Fruit fly (Drosophila melanogaster) whole organism, embryonic: Measurements from ENCODE around the gene Grip91.

Source experiments
- Bteb2 ChIP-seq: fragments of 200-800 bp; sonication (Bioruptor generic); optimal IDR thresholded peaks from 2 replicates; lab custom pipeline; 2016; ENCODE audit warnings: missing biosample characterization, missing genetic modification characterization
- CG10267 ChIP-seq: fragments of 200-800 bp; sonication (Bioruptor generic); optimal IDR thresholded peaks from 2 replicates; lab custom pipeline; 2018; ENCODE audit warnings: missing biosample characterization, mild to moderate bottlenecking, missing genetic modification characterization, moderate library complexity
- CG10366 ChIP-seq: fragments of 200-800 bp; sonication (Bioruptor generic); IDR thresholded peaks from 2 replicates; pipeline ENCODE4 v1.3.6; 2022; ENCODE audit warnings: missing biosample characterization, missing genetic modification characterization
- CG11560 ChIP-seq: fragments of 200-800 bp; sonication (Bioruptor generic); IDR thresholded peaks from 3 replicates; pipeline ENCODE4 v1.3.6; 2022; ENCODE audit warnings: missing biosample characterization, missing genetic modification characterization
- CG11696 ChIP-seq: fragments of 200-800 bp; sonication (Bioruptor generic); IDR thresholded peaks from 2 replicates; pipeline ENCODE4 v1.3.6; 2022; ENCODE audit warnings: missing biosample characterization, missing genetic modification characterization
- CG15073 ChIP-seq: fragments of 200-800 bp; sonication (Bioruptor generic); optimal IDR thresholded peaks from 2 replicates; lab custom pipeline; 2016; ENCODE audit warnings: missing biosample characterization, missing genetic modification characterization
- CG15269 ChIP-seq: fragments of 200-800 bp; sonication (Bioruptor generic); optimal IDR thresholded peaks from 2 replicates; lab custom pipeline; 2018; ENCODE audit warnings: missing biosample characterization, mild to moderate bottlenecking, missing genetic modification characterization, moderate library complexity
- CG15514 ChIP-seq: fragments of 200-800 bp; sonication (Bioruptor generic); optimal IDR thresholded peaks from 3 replicates; lab custom pipeline; 2017; ENCODE audit warnings: missing biosample characterization, missing genetic modification characterization, mild to moderate bottlenecking, moderate library complexity, missing genetic modification reagents
- CG16779 ChIP-seq: fragments of 200-800 bp; sonication (Bioruptor generic); IDR thresholded peaks from 2 replicates; pipeline ENCODE4 v1.3.6; 2022; ENCODE audit warnings: missing biosample characterization, missing genetic modification characterization
- CG17802 ChIP-seq: fragments of 200-800 bp; sonication (Bioruptor generic); optimal IDR thresholded peaks from 2 replicates; lab custom pipeline; 2018; ENCODE audit warnings: missing biosample characterization, mild to moderate bottlenecking, missing genetic modification characterization, moderate library complexity
- CG2889 ChIP-seq: fragments of 200-800 bp; sonication (Bioruptor generic); IDR thresholded peaks from 3 replicates; pipeline ENCODE4 v1.3.6; 2022; ENCODE audit warnings: missing biosample characterization, missing genetic modification characterization
- CG33213 ChIP-seq: fragments of 200-800 bp; sonication (Bioruptor generic); optimal IDR thresholded peaks from 3 replicates; lab custom pipeline; 2016; ENCODE audit warnings: missing biosample characterization, missing genetic modification characterization
- CG34422 ChIP-seq: fragments of 200-800 bp; sonication (Bioruptor generic); IDR thresholded peaks from 3 replicates; pipeline ENCODE4 v1.3.6; 2022; ENCODE audit warnings: missing biosample characterization, missing genetic modification characterization
- CG3726 ChIP-seq: fragments of 200-800 bp; sonication (Bioruptor generic); IDR thresholded peaks from 3 replicates; pipeline ENCODE4, ENCODE4 v1.3.6; 2022; ENCODE audit warnings: missing biosample characterization, missing genetic modification characterization
- CG42726 ChIP-seq: fragments of 200-800 bp; sonication (Bioruptor generic); IDR thresholded peaks from 2 replicates; pipeline ENCODE4 v1.3.6; 2022; ENCODE audit warnings: missing biosample characterization, missing genetic modification characterization; ENCODE audit not compliant: partially characterized antibody
- CG6654 ChIP-seq: fragments of 200-800 bp; sonication (Bioruptor generic); optimal IDR thresholded peaks from 2 replicates; lab custom pipeline; 2017; ENCODE audit warnings: missing biosample characterization, mild to moderate bottlenecking, missing genetic modification characterization
- CG6765 ChIP-seq: fragments of 200-800 bp; sonication (Bioruptor generic); optimal IDR thresholded peaks from 3 replicates; lab custom pipeline; 2017; ENCODE audit warnings: missing biosample characterization, mild to moderate bottlenecking, missing genetic modification characterization
- CG8089 ChIP-seq: fragments of 200-800 bp; sonication (Bioruptor generic); optimal IDR thresholded peaks from 3 replicates; lab custom pipeline; 2016; ENCODE audit warnings: missing biosample characterization, missing genetic modification characterization
- Chrac-16 ChIP-seq: fragments of 200-800 bp; sonication (Bioruptor generic); optimal IDR thresholded peaks from 3 replicates; lab custom pipeline; 2016; ENCODE audit warnings: missing biosample characterization, missing genetic modification characterization
- Doc3 ChIP-seq: fragments of 200-800 bp; sonication (Bioruptor generic); IDR thresholded peaks from 3 replicates; pipeline ENCODE4 v1.3.6; 2022; ENCODE audit warnings: missing biosample characterization, missing genetic modification characterization; ENCODE audit not compliant: partially characterized antibody
- H15 ChIP-seq: fragments of 200-800 bp; sonication (Bioruptor generic); IDR thresholded peaks from 3 replicates; pipeline ENCODE4 v1.3.6; 2022; ENCODE audit warnings: missing biosample characterization, missing genetic modification characterization
- HLH3B ChIP-seq: fragments of 200-800 bp; sonication (Bioruptor generic); IDR thresholded peaks from 2 replicates; pipeline ENCODE4 v1.3.6; 2022; ENCODE audit warnings: missing biosample characterization, missing genetic modification characterization
- Hsf ChIP-seq: fragments of 200-800 bp; sonication (Bioruptor generic); optimal IDR thresholded peaks from 3 replicates; lab custom pipeline; 2016; ENCODE audit warnings: missing biosample characterization, missing genetic modification characterization
- Jarid2 ChIP-seq: fragments of 200-800 bp; sonication (Bioruptor generic); optimal IDR thresholded peaks from 3 replicates; lab custom pipeline; 2017; ENCODE audit warnings: mild to moderate bottlenecking, missing biosample characterization, missing genetic modification reagents, missing genetic modification characterization
- MTF-1 ChIP-seq: fragments of 200-800 bp; sonication (Bioruptor generic); optimal IDR thresholded peaks from 2 replicates; lab custom pipeline; 2018; ENCODE audit warnings: missing biosample characterization, mild to moderate bottlenecking, missing genetic modification characterization, borderline replicate concordance
- NFAT ChIP-seq: fragments of 200-800 bp; sonication (Bioruptor generic); IDR thresholded peaks from 2 replicates; pipeline ENCODE4 v1.3.6; 2022; ENCODE audit warnings: missing biosample characterization, missing genetic modification characterization
- Neu2 ChIP-seq: fragments of 200-800 bp; sonication (Bioruptor generic); optimal IDR thresholded peaks from 3 replicates; lab custom pipeline; 2016; ENCODE audit warnings: missing biosample characterization, missing genetic modification characterization, borderline replicate concordance
- Nf-YB ChIP-seq: fragments of 200-800 bp; sonication (Bioruptor generic); optimal IDR thresholded peaks from 3 replicates; lab custom pipeline; 2019; ENCODE audit warnings: missing biosample characterization, mild to moderate bottlenecking, missing genetic modification characterization, moderate library complexity
- Poxn ChIP-seq: fragments of 200-800 bp; sonication (Bioruptor generic); IDR thresholded peaks from 2 replicates; pipeline ENCODE4 v1.3.6; 2022; ENCODE audit warnings: missing biosample characterization, missing genetic modification characterization
- Rx ChIP-seq: fragments of 200-800 bp; sonication (Bioruptor generic); IDR thresholded peaks from 2 replicates; pipeline ENCODE4 v1.3.6; 2022; ENCODE audit warnings: missing biosample characterization, missing genetic modification characterization
- Spps ChIP-seq: fragments of 200-800 bp; sonication (Bioruptor generic); optimal IDR thresholded peaks from 2 replicates; lab custom pipeline; 2018; ENCODE audit warnings: missing biosample characterization, mild to moderate bottlenecking, missing genetic modification characterization
- Trl ChIP-seq, 3 experiments: fragments of >200 bp in 2 of 3; fragments of 200-800 bp in 1 of 3; sonication (Bioruptor generic) in 1 of 3; optimal IDR thresholded peaks; 2 replicates in 1 of 3; 3 replicates in 2 of 3; lab custom pipeline; 2016 to 2017; ENCODE audit warnings: missing biosample characterization in 1 of 3, missing genetic modification characterization in 1 of 3
- Xbp1 ChIP-seq: fragments of 200-800 bp; sonication (Bioruptor generic); optimal IDR thresholded peaks from 3 replicates; lab custom pipeline; 2016; ENCODE audit warnings: missing biosample characterization, mild to moderate bottlenecking, missing genetic modification characterization
- YL-1 ChIP-seq: fragments of 200-800 bp; sonication (Bioruptor generic); optimal IDR thresholded peaks from 3 replicates; lab custom pipeline; 2017; ENCODE audit warnings: missing biosample characterization, mild to moderate bottlenecking, missing genetic modification characterization
- bsh ChIP-seq, 2 experiments: fragments of 200-800 bp; sonication (Bioruptor generic); optimal IDR thresholded peaks; 2 replicates each; lab custom pipeline; 2017 to 2018; ENCODE audit warnings: mild to moderate bottlenecking in 2 of 2, missing biosample characterization in 2 of 2, missing genetic modification characterization in 2 of 2, moderate library complexity in 1 of 2
- da ChIP-seq: fragments of 200-800 bp; sonication (Bioruptor generic); optimal IDR thresholded peaks from 2 replicates; lab custom pipeline; 2016; ENCODE audit warnings: missing biosample characterization, missing genetic modification characterization
- danr ChIP-seq: fragments of 200-800 bp; sonication (Bioruptor generic); IDR thresholded peaks from 2 replicates; pipeline ENCODE4 v1.3.6; 2022; ENCODE audit warnings: missing biosample characterization, missing genetic modification characterization
- emc ChIP-seq: fragments of 200-800 bp; sonication (Bioruptor generic); optimal IDR thresholded peaks from 2 replicates; lab custom pipeline; 2016; ENCODE audit warnings: missing biosample characterization, missing genetic modification characterization
- ken ChIP-seq: fragments of 200-800 bp; sonication (Bioruptor generic); IDR thresholded peaks from 3 replicates; pipeline ENCODE4 v1.3.6; 2022; ENCODE audit warnings: missing biosample characterization, missing genetic modification characterization
- lov ChIP-seq, 2 experiments: fragments of 200-800 bp in 1 of 2; fragments of >200 bp in 1 of 2; sonication (Bioruptor generic) in 1 of 2; IDR thresholded peaks in 1 of 2; optimal IDR thresholded peaks in 1 of 2; 2 replicates in 1 of 2; 3 replicates in 1 of 2; pipeline versions ENCODE4 v1.3.6 to Lab custom; 2017 to 2022; ENCODE audit warnings: missing biosample characterization in 1 of 2, missing genetic modification characterization in 1 of 2
- nom ChIP-seq: fragments of 200-800 bp; sonication (Bioruptor generic); optimal IDR thresholded peaks from 2 replicates; lab custom pipeline; 2017; ENCODE audit warnings: missing biosample characterization, missing genetic modification characterization, mild to moderate bottlenecking, moderate library complexity, missing genetic modification reagents
- org-1 ChIP-seq: fragments of 200-800 bp; sonication (Bioruptor generic); optimal IDR thresholded peaks from 2 replicates; lab custom pipeline; 2017; ENCODE audit warnings: missing biosample characterization, missing genetic modification characterization
- repo ChIP-seq: fragments of 200-800 bp; sonication (Bioruptor generic); optimal IDR thresholded peaks from 2 replicates; lab custom pipeline; 2016; ENCODE audit warnings: missing biosample characterization, missing genetic modification characterization
- rib ChIP-seq: fragments of 200-800 bp; sonication (Bioruptor generic); IDR thresholded peaks from 2 replicates; pipeline ENCODE4 v1.3.6; 2022; ENCODE audit warnings: missing biosample characterization, missing genetic modification characterization
- salm ChIP-seq: fragments of 200-800 bp; sonication (Bioruptor generic); optimal IDR thresholded peaks from 2 replicates; lab custom pipeline; 2018; ENCODE audit warnings: missing biosample characterization, mild to moderate bottlenecking, missing genetic modification characterization
- sens-2 ChIP-seq: fragments of 200-800 bp; sonication (Bioruptor generic); IDR thresholded peaks from 2 replicates; pipeline ENCODE4 v1.3.6; 2022; ENCODE audit warnings: missing biosample characterization, missing genetic modification characterization
- sim ChIP-seq: fragments of 200-800 bp; sonication (Bioruptor generic); IDR thresholded peaks from 2 replicates; pipeline ENCODE4 v1.3.6; 2022; ENCODE audit warnings: missing biosample characterization, missing genetic modification characterization
- sisA ChIP-seq: fragments of 200-800 bp; sonication (Bioruptor generic); IDR thresholded peaks from 2 replicates; pipeline ENCODE4 v1.3.6; 2022; ENCODE audit warnings: missing biosample characterization, missing genetic modification characterization
- sqz ChIP-seq: fragments of 200-800 bp; sonication (Bioruptor generic); optimal IDR thresholded peaks from 3 replicates; lab custom pipeline; 2018; ENCODE audit warnings: missing biosample characterization, mild to moderate bottlenecking, missing genetic modification characterization
- tgo ChIP-seq: fragments of 200-800 bp; sonication (Bioruptor generic); IDR thresholded peaks from 3 replicates; pipeline ENCODE4 v1.3.6; 2022; ENCODE audit warnings: missing biosample characterization, missing genetic modification characterization
- wdn ChIP-seq: fragments of 200-800 bp; sonication (Bioruptor generic); IDR thresholded peaks from 2 replicates; pipeline ENCODE4 v1.3.6; 2022; ENCODE audit warnings: missing biosample characterization, missing genetic modification characterization

Gene Grip91

DNA sequence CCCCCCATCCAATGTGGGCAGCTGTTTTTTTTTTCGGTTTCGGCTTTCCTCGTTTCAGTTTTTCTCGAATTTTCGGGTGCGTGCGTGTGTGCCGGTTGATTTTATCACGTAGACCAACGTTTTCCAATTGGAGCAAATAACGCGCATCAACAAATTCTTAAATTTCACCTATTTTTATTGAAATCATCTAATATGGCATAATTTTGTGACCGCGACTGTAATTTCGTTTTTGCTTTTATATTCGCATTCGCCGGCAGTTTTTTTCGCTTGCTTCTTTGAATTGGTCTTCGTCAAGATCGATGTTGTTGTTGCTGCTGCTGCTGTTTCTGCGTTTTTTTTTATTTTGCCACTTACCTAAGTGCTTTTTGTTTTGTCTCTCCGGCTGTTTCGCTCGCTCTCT lies 10.0 kb upstream of the Grip91 start (continued):
- no peak for TF ChIP-seq Nf-YB (GFP tag; lab: Kevin White, UChicago)
- TF ChIP-seq Hsf, result peak; percentile 9
- TF ChIP-seq CG33213, result no peak
- TF ChIP-seq YL-1 (GFP tag; lab: Kevin White, UChicago), result no peak
- no peak for TF ChIP-seq Chrac-16
- TF ChIP-seq CG10366 (GFP tag; lab: Robert Waterston, UW), result no peak
- no peak for TF ChIP-seq Spps (tag; lab: Kevin White, UChicago)
- TF ChIP-seq CG3726 (GFP tag; lab: Robert Waterston, UW), result no peak
- TF ChIP-seq CG11696 (GFP tag; lab: Robert Waterston, UW), result peak; percentile 77
- peak; percentile 21 for TF ChIP-seq CG15269 (tag; lab: Kevin White, UChicago)
- peak; percentile 68 for TF ChIP-seq nom
- TF ChIP-seq CG11560 (tag; lab: Robert Waterston, UW), result no peak
- no peak for TF ChIP-seq salm (tag; lab: Kevin White, UChicago)
- TF ChIP-seq CG34422 (GFP tag; lab: Robert Waterston, UW), result peak; percentile 51; the same call in 1 of the 3 replicates
- no peak for TF ChIP-seq da (GFP tag; lab: Kevin White, UChicago)
- TF ChIP-seq sim (GFP tag; lab: Robert Waterston, UW), result no peak
- no peak for TF ChIP-seq CG6654 (GFP tag; lab: Kevin White, UChicago)
- TF ChIP-seq sqz, result peak; percentile 63
- TF ChIP-seq CG2889 (GFP tag; lab: Robert Waterston, UW), result no peak
- TF ChIP-seq CG16779, result no peak
- TF ChIP-seq ken (GFP tag; lab: Robert Waterston, UW), result no peak
- no peak for TF ChIP-seq CG8089 (GFP tag; lab: Kevin White, UChicago)
- TF ChIP-seq Trl (optimal IDR thresholded peaks at IDR 0.05; lab: Kevin White, UChicago), result peak in 1 of 2 experiments; percentile 9
- TF ChIP-seq Trl (GFP tag; optimal IDR thresholded peaks at IDR 0.05; lab: Kevin White, UChicago), result no peak
- no peak for TF ChIP-seq Rx
- TF ChIP-seq lov (optimal IDR thresholded peaks at IDR 0.05; lab: Kevin White, UChicago), result no peak
- TF ChIP-seq lov (GFP tag; IDR thresholded peaks at IDR 0.05; lab: Robert Waterston, UW), result no peak
- TF ChIP-seq NFAT (GFP tag; lab: Robert Waterston, UW), result no peak
- no peak for TF ChIP-seq repo (GFP tag; lab: Kevin White, UChicago)
- no peak for TF ChIP-seq danr (GFP tag; lab: Robert Waterston, UW)
- no peak for TF ChIP-seq wdn (GFP tag; lab: Robert Waterston, UW)
- TF ChIP-seq emc, result no peak
- no peak for TF ChIP-seq sens-2 (GFP tag; lab: Robert Waterston, UW)
- TF ChIP-seq bsh (GFP tag; optimal IDR thresholded peaks at IDR 0.05; lab: Kevin White, UChicago), result peak in 1 of 2 experiments; percentile 92
- TF ChIP-seq HLH3B (GFP tag; lab: Robert Waterston, UW), result no peak
- no peak for TF ChIP-seq H15 (GFP tag; lab: Robert Waterston, UW)
- no peak; the same call in 2 of the 3 replicates for TF ChIP-seq tgo (GFP tag; lab: Robert Waterston, UW)
- no peak for TF ChIP-seq CG10267 (tag; lab: Kevin White, UChicago)
- peak; percentile 64 for TF ChIP-seq CG15073 (GFP tag; lab: Kevin White, UChicago)
- no peak for TF ChIP-seq Bteb2
- peak; percentile 20 for TF ChIP-seq CG15514 (GFP tag; lab: Kevin White, UChicago)
- TF ChIP-seq org-1, result no peak
- no peak for TF ChIP-seq Xbp1 (GFP tag; lab: Kevin White, UChicago)
- no peak for TF ChIP-seq MTF-1
- no peak for TF ChIP-seq CG17802 (tag; lab: Kevin White, UChicago)
- TF ChIP-seq CG6765, result peak; percentile 40
- TF ChIP-seq sisA (GFP tag; lab: Robert Waterston, UW), result no peak
- TF ChIP-seq rib (GFP tag; lab: Robert Waterston, UW), result 0 out of 2 replicates have a peak, but pooled peaks have one; percentile 28
- TF ChIP-seq Jarid2 (GFP tag; lab: Kevin White, UChicago), result no peak
- no peak for TF ChIP-seq CG42726 (GFP tag; lab: Robert Waterston, UW)
- no peak for TF ChIP-seq Poxn
- TF ChIP-seq Neu2 (GFP tag; lab: Kevin White, UChicago), result no peak
- no peak for TF ChIP-seq Doc3 (GFP tag; lab: Robert Waterston, UW)
